Worm (Caenorhabditis elegans) whole organism, L1 larva: ENCODE data around the gene flp-18.

Experiments
- C16A3.4 ChIP-seq: fragments of 150-350 bp; optimal IDR thresholded peaks from 2 replicates; lab custom pipeline; 2014; ENCODE audit warnings: missing biosample characterization, missing genetic modification characterization
- C34B4.2 ChIP-seq: sonication (generic microtip); optimal IDR thresholded peaks from 2 replicates; lab custom pipeline; 2017; ENCODE audit warnings: mild to moderate bottlenecking, missing genetic modification characterization, missing compliant biosample characterization
- F16B12.6 ChIP-seq: fragments of 150-350 bp; optimal IDR thresholded peaks from 2 replicates; lab custom pipeline; 2014; ENCODE audit warnings: missing biosample characterization, missing genetic modification characterization
- alr-1 ChIP-seq: fragments of 200-800 bp; sonication (Bioruptor generic); optimal IDR thresholded peaks from 2 replicates; lab custom pipeline; 2018; ENCODE audit warnings: borderline replicate concordance, mild to moderate bottlenecking, missing genetic modification characterization, missing compliant biosample characterization
- aly-2 ChIP-seq: fragments of 150-350 bp; optimal IDR thresholded peaks from 2 replicates; lab custom pipeline; 2014; ENCODE audit warnings: missing biosample characterization, missing genetic modification characterization
- ama-1 ChIP-seq: fragments of 150-350 bp; optimal IDR thresholded peaks from 2 replicates; lab custom pipeline; 2014
- ceh-88 ChIP-seq: fragments of 200-800 bp; sonication (Bioruptor generic); IDR thresholded peaks from 2 replicates; pipeline ENCODE4 v1.3.6; 2022; ENCODE audit warnings: missing genetic modification characterization, missing compliant biosample characterization
- dsc-1 ChIP-seq: sonication (generic microtip); optimal IDR thresholded peaks from 2 replicates; lab custom pipeline; 2016; ENCODE audit warnings: mild to moderate bottlenecking, missing genetic modification characterization, missing compliant biosample characterization
- efl-1 ChIP-seq, 4 experiments: fragments of 150-350 bp; optimal IDR thresholded peaks in 3 of 4; peaks in 1 of 4; 1 replicate in 1 of 4; 2 replicates in 3 of 4; lab custom pipeline; 2014; ENCODE audit warnings: missing biosample characterization in 2 of 4, missing genetic modification characterization in 2 of 4, missing genetic modification reagents in 2 of 4
- elt-3 ChIP-seq, 6 experiments: fragments of 150-350 bp in 1 of 6; sonication (generic microtip); optimal IDR thresholded peaks; 2 replicates each; lab custom pipeline; 2017 to 2018; ENCODE audit warnings: missing biosample characterization in 6 of 6, missing genetic modification characterization in 6 of 6, inconsistent platforms in 1 of 6
- fkh-10 ChIP-seq: sonication (generic microtip); optimal IDR thresholded peaks from 2 replicates; lab custom pipeline; 2017; ENCODE audit warnings: missing biosample characterization, missing genetic modification reagents, missing genetic modification characterization
- fkh-4 ChIP-seq: sonication (generic microtip); optimal IDR thresholded peaks from 2 replicates; lab custom pipeline; 2016; ENCODE audit warnings: missing compliant biosample characterization, missing genetic modification characterization, borderline replicate concordance
- fkh-8 ChIP-seq: sonication (generic microtip); optimal IDR thresholded peaks from 2 replicates; lab custom pipeline; 2016; ENCODE audit warnings: mild to moderate bottlenecking, missing genetic modification characterization, missing compliant biosample characterization
- hpl-2 ChIP-seq: fragments of 150-350 bp; optimal IDR thresholded peaks from 2 replicates; lab custom pipeline; 2014; ENCODE audit warnings: missing biosample characterization, missing genetic modification reagents, missing genetic modification characterization
- irx-1 ChIP-seq: sonication (generic microtip); optimal IDR thresholded peaks from 2 replicates; lab custom pipeline; 2016; ENCODE audit warnings: missing genetic modification characterization, missing compliant biosample characterization
- lin-13 ChIP-seq: fragments of 150-350 bp; optimal IDR thresholded peaks from 2 replicates; lab custom pipeline; 2014; ENCODE audit warnings: missing biosample characterization, missing genetic modification reagents, missing genetic modification characterization
- lin-14 ChIP-seq: fragments of 200-800 bp; sonication (Bioruptor generic); optimal IDR thresholded peaks from 2 replicates; lab custom pipeline; 2018; ENCODE audit warnings: mild to moderate bottlenecking, missing genetic modification characterization, moderate library complexity, missing compliant biosample characterization
- lin-15B ChIP-seq: fragments of 150-350 bp; sonication (generic microtip); optimal IDR thresholded peaks from 3 replicates; lab custom pipeline; 2014; ENCODE audit warnings: missing biosample characterization, missing genetic modification characterization
- lin-35 ChIP-seq, 2 experiments: fragments of 150-350 bp; optimal IDR thresholded peaks; 2 replicates each; lab custom pipeline; 2014; ENCODE audit warnings: missing biosample characterization in 2 of 2, missing genetic modification characterization in 2 of 2, missing genetic modification reagents in 2 of 2
- lsy-2 ChIP-seq, 2 experiments: fragments of 150-350 bp; optimal IDR thresholded peaks; 2 replicates each; lab custom pipeline; 2014; ENCODE audit warnings: missing biosample characterization in 2 of 2, missing genetic modification characterization in 2 of 2
- mdl-1 ChIP-seq, 2 experiments: fragments of 150-350 bp; optimal IDR thresholded peaks; 2 replicates each; lab custom pipeline; 2014 to 2017; ENCODE audit warnings: missing biosample characterization in 2 of 2, missing genetic modification characterization in 2 of 2, inconsistent platforms in 1 of 2
- mef-2 ChIP-seq: fragments of 150-350 bp; optimal IDR thresholded peaks from 2 replicates; lab custom pipeline; 2014; ENCODE audit warnings: missing biosample characterization, missing genetic modification characterization
- mep-1 ChIP-seq: fragments of 150-350 bp; optimal IDR thresholded peaks from 2 replicates; lab custom pipeline; 2014; ENCODE audit warnings: missing biosample characterization, missing genetic modification characterization
- nhr-19 ChIP-seq: fragments of 200-800 bp; sonication (Bioruptor generic); conservative IDR thresholded peaks from 2 replicates; pipeline ENCODE4 v1.3.6; 2022; ENCODE audit warnings: missing genetic modification characterization, missing compliant biosample characterization
- nhr-20 ChIP-seq: sonication (generic microtip); optimal IDR thresholded peaks from 2 replicates; lab custom pipeline; 2016; ENCODE audit warnings: mild to moderate bottlenecking, missing genetic modification characterization, missing compliant biosample characterization
- nhr-237 ChIP-seq: fragments of 150-350 bp; optimal IDR thresholded peaks from 2 replicates; lab custom pipeline; 2014; ENCODE audit warnings: missing biosample characterization, missing genetic modification characterization
- nhr-28 ChIP-seq: fragments of 150-350 bp; optimal IDR thresholded peaks from 2 replicates; lab custom pipeline; 2014; ENCODE audit warnings: missing biosample characterization, missing genetic modification characterization
- nhr-71 ChIP-seq: sonication (generic microtip); optimal IDR thresholded peaks from 2 replicates; lab custom pipeline; 2016; ENCODE audit warnings: mild to moderate bottlenecking, missing genetic modification characterization, moderate library complexity, missing compliant biosample characterization
- nhr-77 ChIP-seq: fragments of 150-350 bp; optimal IDR thresholded peaks from 2 replicates; lab custom pipeline; 2014; ENCODE audit warnings: missing biosample characterization, missing genetic modification characterization
- nhr-85 ChIP-seq: sonication (generic microtip); peaks from one replicate; lab custom pipeline; 2016; ENCODE audit warnings: missing genetic modification characterization, inconsistent platforms, missing compliant biosample characterization
- pax-3 ChIP-seq: fragments of 200-800 bp; sonication (Bioruptor generic); optimal IDR thresholded peaks from 2 replicates; lab custom pipeline; 2018; ENCODE audit warnings: mild to moderate bottlenecking, missing genetic modification characterization, moderate library complexity, missing compliant biosample characterization
- rnt-1 ChIP-seq: sonication (generic microtip); optimal IDR thresholded peaks from 2 replicates; lab custom pipeline; 2016; ENCODE audit warnings: mild to moderate bottlenecking, missing genetic modification characterization, moderate library complexity, missing compliant biosample characterization
- skn-1 ChIP-seq: fragments of 150-350 bp; optimal IDR thresholded peaks from 2 replicates; lab custom pipeline; 2014; ENCODE audit warnings: missing biosample characterization, missing genetic modification characterization
- snpc-4 ChIP-seq: fragments of 150-350 bp; optimal IDR thresholded peaks from 2 replicates; lab custom pipeline; 2014; ENCODE audit warnings: missing biosample characterization, missing genetic modification characterization
- snu-23 ChIP-seq: sonication (generic microtip); optimal IDR thresholded peaks from 2 replicates; lab custom pipeline; 2016; ENCODE audit warnings: missing genetic modification characterization, missing compliant biosample characterization
- sox-4 ChIP-seq: sonication (generic microtip); optimal IDR thresholded peaks from 2 replicates; lab custom pipeline; 2016; ENCODE audit warnings: missing genetic modification characterization, missing compliant biosample characterization
- tbx-2 ChIP-seq: sonication (generic microtip); optimal IDR thresholded peaks from 2 replicates; lab custom pipeline; 2016; ENCODE audit warnings: missing genetic modification characterization, missing compliant biosample characterization
- unc-130 ChIP-seq: fragments of 150-350 bp; optimal IDR thresholded peaks from 2 replicates; lab custom pipeline; 2017; ENCODE audit warnings: missing biosample characterization, missing genetic modification characterization, inconsistent platforms
- unc-62 ChIP-seq: fragments of 150-350 bp; optimal IDR thresholded peaks from 2 replicates; lab custom pipeline; 2014; ENCODE audit warnings: missing biosample characterization, missing genetic modification reagents, missing genetic modification characterization
- unc-98 ChIP-seq: fragments of 200-800 bp; sonication (Bioruptor generic); IDR thresholded peaks from 2 replicates; pipeline ENCODE4 v1.3.6; 2022; ENCODE audit warnings: missing genetic modification characterization, missing compliant biosample characterization
- zag-1 ChIP-seq: fragments of 150-350 bp; optimal IDR thresholded peaks from 2 replicates; lab custom pipeline; 2014; ENCODE audit warnings: missing biosample characterization, missing genetic modification characterization
- ztf-4 ChIP-seq: fragments of 150-350 bp; optimal IDR thresholded peaks from 2 replicates; lab custom pipeline; 2014; ENCODE audit warnings: missing biosample characterization, missing genetic modification characterization

The flp-18 gene

ce11 chrX:3022330-3023088 is 4.2 kb upstream of the flp-18 start (continued):
- TF ChIP-seq lin-13 (no peak), C16A3.4 (tag; lab: Kevin White, UChicago) (no peak), nhr-85 (tag; lab: Kevin White, UChicago) (peak; percentile 24), mef-2 (no peak), nhr-28 (tag; lab: Kevin White, UChicago) (no peak), fkh-4 (tag; lab: Kevin White, UChicago) (no peak), unc-98 (no peak), snpc-4 (no peak), lsy-2 (tag; optimal IDR thresholded peaks at IDR 0.05; lab: Kevin White, UChicago) (no peak), irx-1 (tag; lab: Kevin White, UChicago) (no peak), skn-1 (no peak), nhr-237 (tag; lab: Kevin White, UChicago) (no peak), mdl-1 (tag; optimal IDR thresholded peaks at IDR 0.05; lab: Kevin White, UChicago) (no peak), ztf-4 (tag; lab: Kevin White, UChicago) (no peak), fkh-8 (tag; lab: Kevin White, UChicago) (peak; percentile 37)

ce11 chrX:3021466-3021865 is 3.1 kb upstream of the flp-18 start:
- no peak for TF ChIP-seq C34B4.2
- peak; percentile 54 for TF ChIP-seq lin-14 (GFP tag; lab: Kevin White, UChicago)
- TF ChIP-seq lsy-2 (tag; optimal IDR thresholded peaks at IDR 0.05; lab: Kevin White, UChicago) = peak in 1 of 2 experiments; percentile 35
- TF ChIP-seq nhr-71 (tag; lab: Kevin White, UChicago) = peak; percentile 89
- TF ChIP-seq F16B12.6 = no peak
- TF ChIP-seq nhr-20 = peak; percentile 23
- TF ChIP-seq nhr-19 = peak; percentile 47
- no peak for TF ChIP-seq pax-3
- TF ChIP-seq mef-2 = no peak
- TF ChIP-seq ztf-4 (tag; lab: Kevin White, UChicago) = no peak
- peak; percentile 46 for TF ChIP-seq rnt-1 (tag; lab: Kevin White, UChicago)
- peak; percentile 76 for TF ChIP-seq dsc-1
- TF ChIP-seq unc-130 = peak; percentile 6
- no peak for TF ChIP-seq tbx-2 (tag; lab: Kevin White, UChicago)
- TF ChIP-seq snu-23 (GFP tag; lab: Kevin White, UChicago) = peak; percentile 51
- no peak for TF ChIP-seq sox-4 (tag; lab: Kevin White, UChicago)
- no peak for TF ChIP-seq fkh-10 (GFP tag; lab: Kevin White, UChicago)

ce11 chrX:3019996-3020395 is 1.6 kb upstream of the flp-18 start:
- peak; percentile 60 for TF ChIP-seq nhr-20
- TF ChIP-seq mep-1 = no peak
- TF ChIP-seq lin-35 (GFP tag; optimal IDR thresholded peaks at IDR 0.05; lab: Kevin White, UChicago) = peak in 1 of 2 experiments; percentile 28
- TF ChIP-seq ama-1 (lab: Kevin White, UChicago) = no peak
- peak; percentile 16 for TF ChIP-seq tbx-2 (tag; lab: Kevin White, UChicago)
- peak; percentile 79 for TF ChIP-seq nhr-85 (tag; lab: Kevin White, UChicago)
- TF ChIP-seq fkh-8 (tag; lab: Kevin White, UChicago) = no peak
- TF ChIP-seq unc-62 (GFP tag; lab: Kevin White, UChicago) = no peak
- TF ChIP-seq nhr-71 (tag; lab: Kevin White, UChicago) = peak; percentile 48
- TF ChIP-seq elt-3 (tag; optimal IDR thresholded peaks at IDR 0.05; lab: Kevin White, UChicago) = peak in 2 of 6 experiments; percentile 26 to 94
- TF ChIP-seq snu-23 (GFP tag; lab: Kevin White, UChicago) = peak; percentile 40
- no peak for TF ChIP-seq aly-2
- no peak for TF ChIP-seq pax-3
- peak; percentile 38 for TF ChIP-seq lin-14 (GFP tag; lab: Kevin White, UChicago)
- no peak for TF ChIP-seq ceh-88 (GFP tag; lab: Robert Waterston, UW)
- TF ChIP-seq lsy-2 (tag; optimal IDR thresholded peaks at IDR 0.05; lab: Kevin White, UChicago) = no peak
- peak in 1 of 2 experiments; percentile 24 for TF ChIP-seq mdl-1 (tag; optimal IDR thresholded peaks at IDR 0.05; lab: Kevin White, UChicago)
- TF ChIP-seq lin-15B (tag; lab: Kevin White, UChicago) = no peak
- TF ChIP-seq fkh-4 (tag; lab: Kevin White, UChicago) = no peak
- TF ChIP-seq zag-1 = no peak
- TF ChIP-seq irx-1 (tag; lab: Kevin White, UChicago) = no peak
- no peak for TF ChIP-seq nhr-77 (tag; lab: Kevin White, UChicago)
- TF ChIP-seq skn-1 = no peak
- TF ChIP-seq hpl-2 (GFP tag; lab: Kevin White, UChicago) = no peak
- TF ChIP-seq alr-1 (tag; lab: Kevin White, UChicago) = no peak
- no peak for TF ChIP-seq mef-2
- TF ChIP-seq efl-1 (optimal IDR thresholded peaks at IDR 0.05; lab: Kevin White, UChicago) = no peak
- TF ChIP-seq efl-1 (GFP tag; optimal IDR thresholded peaks at IDR 0.05 in 1 of 2; lab: Kevin White, UChicago) = peak in 1 of 2 experiments; percentile 59
- TF ChIP-seq, all 84 proteins: peak for 10
